Fruit fly (Drosophila melanogaster): ENCODE results near the gene Nrg.

Nrg gene

DNA sequence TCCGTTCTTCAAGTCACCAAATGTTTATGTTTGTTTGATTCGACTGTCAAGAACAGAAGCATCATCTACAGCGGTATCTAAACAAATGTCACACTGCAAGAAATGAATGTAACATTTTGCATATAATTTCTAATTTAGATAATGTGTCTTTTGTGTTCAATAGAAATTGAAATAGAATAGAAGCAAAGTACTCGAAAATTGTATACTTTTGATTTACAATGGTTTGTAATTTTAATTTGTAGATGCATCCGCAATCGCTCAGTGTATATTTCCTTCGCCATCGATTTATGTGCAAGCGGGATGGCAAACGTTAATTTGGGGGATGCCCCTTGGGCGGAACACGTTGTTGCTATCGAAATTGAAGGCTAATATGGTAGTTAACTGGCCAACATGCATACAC is 21.0 kb downstream of the Nrg start (continued):
- TF ChIP-seq CG32772 (GFP tag; IDR thresholded peaks at IDR 0.05), result peak; percentile 56
- TF ChIP-seq ssp (GFP tag; IDR thresholded peaks at IDR 0.05), result peak; percentile 49
- no peak for TF ChIP-seq CG9876 (GFP tag; optimal IDR thresholded peaks at IDR 0.05)
- TF ChIP-seq stc (GFP tag; IDR thresholded peaks at IDR 0.05), result peak; percentile 47; the same call in 1 of the 2 replicates
- peak; percentile 85 for TF ChIP-seq CG11504 (tag; optimal IDR thresholded peaks at IDR 0.05)
- TF ChIP-seq CG17186 (GFP tag; optimal IDR thresholded peaks at IDR 0.05), result no peak
- TF ChIP-seq CG31441 (GFP tag; IDR thresholded peaks at IDR 0.05), result peak; percentile 75
- no peak for TF ChIP-seq btn (GFP tag; optimal IDR thresholded peaks at IDR 0.05)
- TF ChIP-seq CG3847 (GFP tag; IDR thresholded peaks at IDR 0.05), result peak; percentile 34; the same call in 1 of the 2 replicates
- TF ChIP-seq CG9437 (GFP tag; optimal IDR thresholded peaks at IDR 0.05), result peak; percentile 43
- peak; percentile 58 for TF ChIP-seq CG1233 (GFP tag; optimal IDR thresholded peaks at IDR 0.05)
- TF ChIP-seq kni (GFP tag; optimal IDR thresholded peaks at IDR 0.05), result no peak
- TF ChIP-seq Opbp (GFP tag; IDR thresholded peaks at IDR 0.05; ENCODE audit: partially characterized antibody), result no peak
- TF ChIP-seq Max (GFP tag; optimal IDR thresholded peaks at IDR 0.05), result no peak
- peak; percentile 25 for TF ChIP-seq CG8089 (GFP tag; optimal IDR thresholded peaks at IDR 0.05)
- no peak for TF ChIP-seq maf-S (GFP tag; optimal IDR thresholded peaks at IDR 0.05)
- peak; percentile 74 for TF ChIP-seq CG12769 (tag; optimal IDR thresholded peaks at IDR 0.05)
- peak in 1 of 2 experiments; percentile 4 for TF ChIP-seq Hr78 (GFP tag; optimal IDR thresholded peaks at IDR 0.05)
- no peak for TF ChIP-seq Kr (GFP tag; optimal IDR thresholded peaks at IDR 0.05)
- TF ChIP-seq CG17912 (GFP tag; optimal IDR thresholded peaks at IDR 0.05), result peak; percentile 3
- peak; percentile 68 for TF ChIP-seq CG32532 (GFP tag; IDR thresholded peaks at IDR 0.05)
- TF ChIP-seq CG1024 (GFP tag; IDR thresholded peaks at IDR 0.05), result peak; percentile 56; the same call in 1 of the 2 replicates
- TF ChIP-seq CG4707 (GFP tag; optimal IDR thresholded peaks at IDR 0.05), result peak; percentile 66
- no peak for TF ChIP-seq salm (tag; optimal IDR thresholded peaks at IDR 0.05)
- no peak for TF ChIP-seq CG3163 (GFP tag; optimal IDR thresholded peaks at IDR 0.05)
- TF ChIP-seq Camta (GFP tag; optimal IDR thresholded peaks at IDR 0.05), result peak; percentile 64
- peak; percentile 50; the same call in 1 of the 3 replicates for TF ChIP-seq CG11695 (GFP tag; IDR thresholded peaks at IDR 0.05)
- TF ChIP-seq CG10267 (tag; optimal IDR thresholded peaks at IDR 0.05), result peak; percentile 61
- peak; percentile 75 for TF ChIP-seq CG18599 (GFP tag; optimal IDR thresholded peaks at IDR 0.05)
- TF ChIP-seq Eip74EF (GFP tag; optimal IDR thresholded peaks at IDR 0.05), result peak in 1 of 2 experiments; percentile 68
- TF ChIP-seq Dip2 (GFP tag; IDR thresholded peaks at IDR 0.05), result no peak
- TF ChIP-seq CG4424 (GFP tag; optimal IDR thresholded peaks at IDR 0.05), result peak; percentile 58
- peak; percentile 61 for TF ChIP-seq Pdp1 (GFP tag; optimal IDR thresholded peaks at IDR 0.05)
- no peak for TF ChIP-seq ato (GFP tag; IDR thresholded peaks at IDR 0.05; ENCODE audit: partially characterized antibody)
- TF ChIP-seq CG12942 (GFP tag; optimal IDR thresholded peaks at IDR 0.05), result peak; percentile 17
- peak; percentile 71 for TF ChIP-seq slbo (GFP tag; IDR thresholded peaks at IDR 0.05)
- no peak for TF ChIP-seq CG42726 (GFP tag; IDR thresholded peaks at IDR 0.05; ENCODE audit: partially characterized antibody)
- peak; percentile 54 for TF ChIP-seq CG6813 (GFP tag; optimal IDR thresholded peaks at IDR 0.05)
- no peak for TF ChIP-seq grn (GFP tag; optimal IDR thresholded peaks at IDR 0.05)
- no peak for TF ChIP-seq Doc3 (GFP tag; IDR thresholded peaks at IDR 0.05; ENCODE audit: partially characterized antibody)
- no peak for TF ChIP-seq CG11696 (GFP tag; IDR thresholded peaks at IDR 0.05)
- peak; percentile 52 for TF ChIP-seq CG33213 (GFP tag; optimal IDR thresholded peaks at IDR 0.05)
- TF ChIP-seq hbn (GFP tag; IDR thresholded peaks at IDR 0.05; ENCODE audit: partially characterized antibody), result no peak
- TF ChIP-seq danr (GFP tag; IDR thresholded peaks at IDR 0.05), result no peak
- no peak for TF ChIP-seq crol (GFP tag; IDR thresholded peaks at IDR 0.05)
- TF ChIP-seq HLH54F (GFP tag; optimal IDR thresholded peaks at IDR 0.05), result peak; percentile 12
- TF ChIP-seq slp2 (GFP tag; optimal IDR thresholded peaks at IDR 0.05), result peak; percentile 61
- TF ChIP-seq Sry-δ (GFP tag; optimal IDR thresholded peaks at IDR 0.05), result no peak
- TF ChIP-seq CG12659 (GFP tag; optimal IDR thresholded peaks at IDR 0.05), result peak; percentile 48
- peak; percentile 22 for TF ChIP-seq CG2202 (tag; optimal IDR thresholded peaks at IDR 0.05)
